Fruit fly (Drosophila melanogaster) whole organism, embryonic: ENCODE data around the gene Shmt.
A peak's percentile ranks its signal among the peaks of the same experiment; 100 is the strongest.

ENCODE experiments used
- Ada2b ChIP-seq: fragments of 200-800 bp; sonication (Bioruptor generic); IDR thresholded peaks from 2 replicates; pipeline ENCODE4 v1.3.6; 2022; ENCODE audit warnings: missing biosample characterization, missing genetic modification characterization
- CG10267 ChIP-seq: fragments of 200-800 bp; sonication (Bioruptor generic); optimal IDR thresholded peaks from 2 replicates; lab custom pipeline; 2018; ENCODE audit warnings: missing biosample characterization, mild to moderate bottlenecking, missing genetic modification characterization, moderate library complexity
- CG10366 ChIP-seq: fragments of 200-800 bp; sonication (Bioruptor generic); IDR thresholded peaks from 2 replicates; pipeline ENCODE4 v1.3.6; 2022; ENCODE audit warnings: missing biosample characterization, missing genetic modification characterization
- CG10979 ChIP-seq: fragments of 200-800 bp; sonication (Bioruptor generic); optimal IDR thresholded peaks from 2 replicates; lab custom pipeline; 2018; ENCODE audit warnings: missing biosample characterization, mild to moderate bottlenecking, missing genetic modification characterization, moderate library complexity
- CG11093 ChIP-seq: fragments of 200-800 bp; sonication (Bioruptor generic); IDR thresholded peaks from 3 replicates; pipeline ENCODE4 v1.3.6; 2022; ENCODE audit warnings: missing biosample characterization, missing genetic modification characterization
- CG11398 ChIP-seq: fragments of 200-800 bp; sonication (Bioruptor generic); optimal IDR thresholded peaks from 2 replicates; lab custom pipeline; 2016; ENCODE audit warnings: missing biosample characterization, missing genetic modification characterization
- CG11456 ChIP-seq: fragments of 200-800 bp; sonication (Bioruptor generic); IDR thresholded peaks from 3 replicates; pipeline ENCODE4 v1.3.6; 2022; ENCODE audit warnings: missing biosample characterization, missing genetic modification characterization
- CG11696 ChIP-seq: fragments of 200-800 bp; sonication (Bioruptor generic); IDR thresholded peaks from 2 replicates; pipeline ENCODE4 v1.3.6; 2022; ENCODE audit warnings: missing biosample characterization, missing genetic modification characterization
- CG13287 ChIP-seq: fragments of 200-800 bp; sonication (Bioruptor generic); IDR thresholded peaks from 2 replicates; pipeline ENCODE4 v1.3.6; 2022; ENCODE audit warnings: missing biosample characterization, missing genetic modification characterization; ENCODE audit not compliant: partially characterized antibody
- CG13775 ChIP-seq: fragments of 200-800 bp; sonication (Bioruptor generic); optimal IDR thresholded peaks from 3 replicates; lab custom pipeline; 2017; ENCODE audit warnings: missing biosample characterization, mild to moderate bottlenecking, missing genetic modification characterization
- CG14014 ChIP-seq: fragments of 200-800 bp; sonication (Bioruptor generic); IDR thresholded peaks from 2 replicates; pipeline ENCODE4 v1.3.6; 2022; ENCODE audit warnings: missing biosample characterization, missing genetic modification characterization
- CG14860 ChIP-seq: fragments of 200-800 bp; sonication (Bioruptor generic); IDR thresholded peaks from 3 replicates; pipeline ENCODE4 v1.3.6; 2022; ENCODE audit warnings: missing biosample characterization, missing genetic modification characterization; ENCODE audit not compliant: partially characterized antibody
- CG14965 ChIP-seq: fragments of 200-800 bp; sonication (Bioruptor generic); optimal IDR thresholded peaks from 2 replicates; lab custom pipeline; 2016; ENCODE audit warnings: missing biosample characterization, missing genetic modification characterization, borderline replicate concordance
- CG17186 ChIP-seq: fragments of 200-800 bp; sonication (Bioruptor generic); optimal IDR thresholded peaks from 3 replicates; lab custom pipeline; 2017; ENCODE audit warnings: missing biosample characterization, missing genetic modification reagents, missing genetic modification characterization
- CG17359 ChIP-seq: fragments of 200-800 bp; sonication (Bioruptor generic); optimal IDR thresholded peaks from 3 replicates; lab custom pipeline; 2018; ENCODE audit warnings: missing biosample characterization, mild to moderate bottlenecking, missing genetic modification characterization, moderate library complexity
- CG17568 ChIP-seq: fragments of 200-800 bp; sonication (Bioruptor generic); optimal IDR thresholded peaks from 2 replicates; lab custom pipeline; 2018; ENCODE audit warnings: missing biosample characterization, mild to moderate bottlenecking, missing genetic modification characterization, moderate library complexity
- CG18262 ChIP-seq: fragments of 200-800 bp; optimal IDR thresholded peaks from 3 replicates; lab custom pipeline; 2019; ENCODE audit warnings: missing biosample characterization, mild to moderate bottlenecking, missing genetic modification characterization, moderate library complexity
- CG2116 ChIP-seq: fragments of 200-800 bp; sonication (Bioruptor generic); optimal IDR thresholded peaks from 3 replicates; lab custom pipeline; 2018; ENCODE audit warnings: missing biosample characterization, mild to moderate bottlenecking, missing genetic modification characterization
- CG2120 ChIP-seq: fragments of 200-800 bp; sonication (Bioruptor generic); optimal IDR thresholded peaks from 3 replicates; lab custom pipeline; 2016; ENCODE audit warnings: missing biosample characterization, missing genetic modification characterization
- CG2202 ChIP-seq: fragments of 200-800 bp; sonication (Bioruptor generic); optimal IDR thresholded peaks from 2 replicates; lab custom pipeline; 2018; ENCODE audit warnings: missing biosample characterization, mild to moderate bottlenecking, missing genetic modification characterization
- CG2875 ChIP-seq: fragments of 200-800 bp; sonication (Bioruptor generic); optimal IDR thresholded peaks from 2 replicates; lab custom pipeline; 2017; ENCODE audit warnings: missing biosample characterization, mild to moderate bottlenecking, missing genetic modification characterization, missing genetic modification reagents
- CG33557 ChIP-seq: fragments of 200-800 bp; sonication (Bioruptor generic); optimal IDR thresholded peaks from 2 replicates; lab custom pipeline; 2019; ENCODE audit warnings: missing biosample characterization, mild to moderate bottlenecking, missing genetic modification characterization, moderate library complexity
- CG8089 ChIP-seq: fragments of 200-800 bp; sonication (Bioruptor generic); optimal IDR thresholded peaks from 3 replicates; lab custom pipeline; 2016; ENCODE audit warnings: missing biosample characterization, missing genetic modification characterization
- CG8924 ChIP-seq: fragments of 200-800 bp; optimal IDR thresholded peaks from 3 replicates; lab custom pipeline; 2019; ENCODE audit warnings: missing biosample characterization, mild to moderate bottlenecking, missing genetic modification characterization, moderate library complexity
- CG9932 ChIP-seq: fragments of 200-800 bp; sonication (Bioruptor generic); IDR thresholded peaks from 2 replicates; pipeline ENCODE4 v1.3.6; 2022; ENCODE audit warnings: missing biosample characterization, missing genetic modification characterization
- Fer1 ChIP-seq: fragments of 200-800 bp; sonication (Bioruptor generic); optimal IDR thresholded peaks from 2 replicates; lab custom pipeline; 2017; ENCODE audit warnings: missing biosample characterization, mild to moderate bottlenecking, missing genetic modification characterization
- HLH3B ChIP-seq: fragments of 200-800 bp; sonication (Bioruptor generic); IDR thresholded peaks from 2 replicates; pipeline ENCODE4 v1.3.6; 2022; ENCODE audit warnings: missing biosample characterization, missing genetic modification characterization
- Jarid2 ChIP-seq: fragments of 200-800 bp; sonication (Bioruptor generic); optimal IDR thresholded peaks from 3 replicates; lab custom pipeline; 2017; ENCODE audit warnings: mild to moderate bottlenecking, missing biosample characterization, missing genetic modification reagents, missing genetic modification characterization
- Mad ChIP-seq: fragments of 200-800 bp; sonication (Bioruptor generic); optimal IDR thresholded peaks from 2 replicates; lab custom pipeline; 2016; ENCODE audit warnings: missing biosample characterization, missing genetic modification characterization
- Mes4 ChIP-seq: fragments of 200-800 bp; sonication (Bioruptor generic); optimal IDR thresholded peaks from 2 replicates; lab custom pipeline; 2016; ENCODE audit warnings: missing biosample characterization, missing genetic modification characterization
- Mrtf ChIP-seq: fragments of 200-800 bp; sonication (Bioruptor generic); IDR thresholded peaks from 3 replicates; pipeline ENCODE4 v1.3.6; 2022; ENCODE audit warnings: missing biosample characterization, missing genetic modification characterization
- Neu2 ChIP-seq: fragments of 200-800 bp; sonication (Bioruptor generic); optimal IDR thresholded peaks from 3 replicates; lab custom pipeline; 2016; ENCODE audit warnings: missing biosample characterization, missing genetic modification characterization, borderline replicate concordance
- Ravus ChIP-seq: fragments of 200-800 bp; sonication (Bioruptor generic); IDR thresholded peaks from 2 replicates; pipeline ENCODE4 v1.3.6; 2022; ENCODE audit warnings: missing biosample characterization, missing genetic modification characterization
- Trl ChIP-seq, 3 experiments: fragments of >200 bp in 2 of 3; fragments of 200-800 bp in 1 of 3; sonication (Bioruptor generic) in 1 of 3; optimal IDR thresholded peaks; 2 replicates in 1 of 3; 3 replicates in 2 of 3; lab custom pipeline; 2016 to 2017; ENCODE audit warnings: missing biosample characterization in 1 of 3, missing genetic modification characterization in 1 of 3
- Xbp1 ChIP-seq: fragments of 200-800 bp; sonication (Bioruptor generic); optimal IDR thresholded peaks from 3 replicates; lab custom pipeline; 2016; ENCODE audit warnings: missing biosample characterization, mild to moderate bottlenecking, missing genetic modification characterization
- al ChIP-seq: fragments of 200-800 bp; sonication (Bioruptor generic); IDR thresholded peaks from 2 replicates; pipeline ENCODE4 v1.3.6; 2022; ENCODE audit warnings: missing biosample characterization, missing genetic modification characterization
- bbx ChIP-seq: fragments of 200-800 bp; sonication (Bioruptor generic); IDR thresholded peaks from 2 replicates; pipeline ENCODE4 v1.3.6; 2022; ENCODE audit warnings: missing biosample characterization, missing genetic modification characterization; ENCODE audit not compliant: partially characterized antibody
- bcd ChIP-seq: fragments of 200-800 bp; sonication (Bioruptor generic); optimal IDR thresholded peaks from 2 replicates; lab custom pipeline; 2017; ENCODE audit warnings: missing biosample characterization, mild to moderate bottlenecking, missing genetic modification characterization
- en ChIP-seq: fragments of 200-800 bp; sonication (Bioruptor generic); optimal IDR thresholded peaks from 2 replicates; lab custom pipeline; 2016; ENCODE audit warnings: missing biosample characterization, missing genetic modification characterization
- ewg ChIP-seq: fragments of 200-800 bp; sonication (Bioruptor generic); optimal IDR thresholded peaks from 3 replicates; lab custom pipeline; 2017; ENCODE audit warnings: mild to moderate bottlenecking, missing biosample characterization, missing genetic modification reagents, missing genetic modification characterization
- gt ChIP-seq: fragments of 200-800 bp; sonication (Bioruptor generic); IDR thresholded peaks from 2 replicates; pipeline ENCODE4 v1.3.6; 2022; ENCODE audit warnings: missing biosample characterization, missing genetic modification characterization
- mam ChIP-seq: fragments of 200-800 bp; sonication (Bioruptor generic); optimal IDR thresholded peaks from 3 replicates; lab custom pipeline; 2016; ENCODE audit warnings: missing biosample characterization, missing genetic modification characterization
- otp ChIP-seq: fragments of 200-800 bp; sonication (Bioruptor generic); IDR thresholded peaks from 3 replicates; pipeline ENCODE4, ENCODE4 v1.3.6; 2022; ENCODE audit warnings: missing biosample characterization, missing genetic modification characterization
- pum ChIP-seq: fragments of 200-800 bp; sonication (Bioruptor generic); optimal IDR thresholded peaks from 2 replicates; lab custom pipeline; 2016; ENCODE audit warnings: missing biosample characterization, missing genetic modification characterization
- ranshi ChIP-seq: fragments of 200-800 bp; sonication (Bioruptor generic); IDR thresholded peaks from 2 replicates; pipeline ENCODE4 v1.3.6; 2022; ENCODE audit warnings: missing biosample characterization, missing genetic modification characterization
- ro ChIP-seq: fragments of 200-800 bp; sonication (Bioruptor generic); IDR thresholded peaks from 2 replicates; pipeline ENCODE4 v1.3.6; 2022; ENCODE audit warnings: missing biosample characterization, missing genetic modification characterization
- row ChIP-seq: fragments of 200-800 bp; sonication (Bioruptor generic); IDR thresholded peaks from 3 replicates; pipeline ENCODE4 v1.3.6; 2022; ENCODE audit warnings: missing biosample characterization, missing genetic modification characterization
- scrt ChIP-seq: fragments of 200-800 bp; sonication (Bioruptor generic); optimal IDR thresholded peaks from 2 replicates; lab custom pipeline; 2018; ENCODE audit warnings: missing biosample characterization, mild to moderate bottlenecking, missing genetic modification characterization, moderate library complexity
- sob ChIP-seq: fragments of 200-800 bp; sonication (Bioruptor generic); IDR thresholded peaks from 2 replicates; pipeline ENCODE4 v1.3.6; 2022; ENCODE audit warnings: missing biosample characterization, missing genetic modification characterization
- tgo ChIP-seq: fragments of 200-800 bp; sonication (Bioruptor generic); IDR thresholded peaks from 3 replicates; pipeline ENCODE4 v1.3.6; 2022; ENCODE audit warnings: missing biosample characterization, missing genetic modification characterization
- zen2 ChIP-seq: fragments of 200-800 bp; sonication (Bioruptor generic); IDR thresholded peaks from 3 replicates; pipeline ENCODE4 v1.3.6; 2022; ENCODE audit warnings: missing biosample characterization, missing genetic modification characterization; ENCODE audit not compliant: partially characterized antibody

Gene Shmt

DNA sequence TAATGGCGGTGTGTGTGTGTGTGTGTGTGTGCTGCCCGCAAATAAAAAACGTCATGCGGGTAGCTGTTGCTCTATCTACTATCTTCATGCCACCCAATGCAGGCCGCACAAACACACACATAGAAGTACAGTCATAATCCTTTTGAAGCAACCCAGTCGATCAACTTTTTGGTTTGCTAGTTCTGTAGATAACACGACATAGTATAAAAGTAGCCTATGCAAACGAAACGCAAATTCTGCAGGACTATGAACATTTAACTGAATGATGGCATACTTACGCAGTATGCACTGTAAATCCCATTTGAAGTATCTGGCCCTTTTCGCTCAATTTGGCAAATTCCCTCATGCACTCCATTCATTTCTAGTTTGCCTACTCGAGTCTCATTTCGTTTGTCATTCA is 50.5 kb downstream of the Shmt start (continued):
- TF ChIP-seq Mrtf (GFP tag; lab: Robert Waterston, UW) (no peak), sob (GFP tag; lab: Robert Waterston, UW) (no peak), CG11456 (0 out of 3 replicates have a peak, but pooled peaks have one; percentile 16), CG17568 (GFP tag; lab: Kevin White, UChicago) (no peak), CG13775 (no peak), ranshi (no peak), CG14965 (GFP tag; lab: Kevin White, UChicago) (no peak), CG2202 (tag; lab: Kevin White, UChicago) (no peak), CG14860 (no peak), CG10267 (tag; lab: Kevin White, UChicago) (no peak), CG2875 (no peak), CG10979 (tag; lab: Kevin White, UChicago) (no peak), gt (GFP tag; lab: Robert Waterston, UW) (no peak), Ada2b (0 out of 2 replicates have a peak, but pooled peaks have one; percentile 9), CG18262 (tag; lab: Kevin White, UChicago) (no peak), bbx (GFP tag; lab: Robert Waterston, UW) (no peak), Jarid2 (GFP tag; lab: Kevin White, UChicago) (no peak), Mes4 (GFP tag; lab: Kevin White, UChicago) (no peak), bcd (GFP tag; lab: Kevin White, UChicago) (no peak), Fer1 (GFP tag; lab: Kevin White, UChicago) (peak; percentile 35), CG11093 (GFP tag; lab: Robert Waterston, UW) (no peak), scrt (GFP tag; lab: Kevin White, UChicago) (peak; percentile 5), CG2116 (GFP tag; lab: Kevin White, UChicago) (no peak), CG14014 (peak; percentile 32; the same call in 1 of the 2 replicates), CG17359 (tag; lab: Kevin White, UChicago) (no peak), CG11696 (no peak), en (GFP tag; lab: Kevin White, UChicago) (no peak), CG17186 (GFP tag; lab: Kevin White, UChicago) (no peak), row (GFP tag; lab: Robert Waterston, UW) (peak; percentile 40; the same call in 1 of the 3 replicates), otp (GFP tag; lab: Robert Waterston, UW) (no peak), CG8089 (GFP tag; lab: Kevin White, UChicago) (no peak), ewg (GFP tag; lab: Kevin White, UChicago) (no peak), Mad (GFP tag; lab: Kevin White, UChicago) (no peak), CG9932 (GFP tag; lab: Robert Waterston, UW) (peak; percentile 27; the same call in 1 of the 2 replicates), pum (GFP tag; lab: Kevin White, UChicago) (no peak), CG11398 (GFP tag; lab: Kevin White, UChicago) (no peak), HLH3B (GFP tag; lab: Robert Waterston, UW) (no peak), ro (no peak), zen2 (GFP tag; lab: Robert Waterston, UW) (no peak), CG8924 (no peak), Neu2 (no peak), CG13287 (GFP tag; lab: Robert Waterston, UW) (no peak), mam (GFP tag; lab: Kevin White, UChicago) (peak; percentile 2), Xbp1 (GFP tag; lab: Kevin White, UChicago) (peak; percentile 12), Trl (optimal IDR thresholded peaks at IDR 0.05; lab: Kevin White, UChicago) (no peak), Trl (GFP tag; optimal IDR thresholded peaks at IDR 0.05; lab: Kevin White, UChicago) (no peak), CG33557 (GFP tag; lab: Kevin White, UChicago) (no peak), CG2120 (peak; percentile 40), al (GFP tag; lab: Robert Waterston, UW) (no peak), tgo (GFP tag; lab: Robert Waterston, UW) (no peak), Ravus (no peak), CG10366 (no peak)
